Worm (Caenorhabditis elegans) whole organism, L4/young adult: Measurements from ENCODE around the gene swt-7.

Experiments used
- W03F9.2 ChIP-seq: fragments of 150-350 bp; optimal IDR thresholded peaks from 2 replicates; lab custom pipeline; 2014; ENCODE audit warnings: missing biosample characterization, missing genetic modification characterization
- him-1 ChIP-seq: sonication (generic microtip); optimal IDR thresholded peaks from 2 replicates; lab custom pipeline; 2016; ENCODE audit warnings: missing genotype, missing genetic modification reagents, missing genetic modification characterization, missing compliant biosample characterization

DNA sequence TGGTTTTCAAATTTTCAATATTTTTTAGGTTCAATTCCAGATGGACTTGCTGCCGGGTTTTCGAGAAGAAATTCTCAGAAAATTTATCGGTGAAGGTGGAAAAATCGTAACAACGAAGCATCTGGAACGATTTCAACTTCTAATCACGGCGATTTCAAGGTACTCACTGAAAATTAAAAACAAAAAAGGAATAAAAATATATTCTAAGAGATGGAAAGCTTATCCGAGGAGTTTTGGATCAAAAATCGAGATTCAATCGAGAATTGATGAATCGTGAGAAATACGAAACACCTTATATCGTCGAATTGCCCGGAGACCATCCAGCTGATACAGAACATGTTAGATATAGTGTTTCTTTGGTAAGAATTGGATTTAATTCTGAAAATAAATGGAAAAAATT lies 21.6 kb upstream of the swt-7 start, which contains the start of gene K11D12.12:
- TF ChIP-seq W03F9.2 (no peak), him-1 (tag; lab: Kevin White, UChicago) (no peak)
